Worm (Caenorhabditis elegans) whole organism, late embryonic: ENCODE data around the gene acs-11.

Experiments
- ama-1 ChIP-seq: fragments of 150-350 bp; optimal IDR thresholded peaks from 2 replicates; lab custom pipeline; 2014
- dve-1 ChIP-seq: sonication (generic microtip); optimal IDR thresholded peaks from 2 replicates; lab custom pipeline; 2017; ENCODE audit warnings: antibody characterized with exemption, mild to moderate bottlenecking, missing genetic modification characterization, missing compliant biosample characterization
- rnt-1 ChIP-seq: sonication (generic microtip); optimal IDR thresholded peaks from 2 replicates; lab custom pipeline; 2016; ENCODE audit warnings: missing genetic modification characterization, missing compliant biosample characterization

- TF ChIP-seq rnt-1 = no peak
- TF ChIP-seq ama-1 (lab: Kevin White, UChicago) = no peak
- TF ChIP-seq dve-1 (tag; lab: Kevin White, UChicago) = no peak
These were observed 3.3 kb downstream of the acs-11 start for ce11 chrII:4745281-4745680.
